Fruit fly (Drosophila melanogaster) whole organism, embryonic: Measurements from ENCODE around the gene CG14395.

Source experiments
- Adf1 ChIP-seq: fragments of 200-800 bp; sonication (Bioruptor generic); IDR thresholded peaks from 2 replicates; pipeline ENCODE4 v1.3.6; 2022; ENCODE audit warnings: missing biosample characterization, missing genetic modification characterization
- B-H2 ChIP-seq: fragments of 200-800 bp; sonication (Bioruptor generic); optimal IDR thresholded peaks from 2 replicates; lab custom pipeline; 2018; ENCODE audit warnings: missing biosample characterization, mild to moderate bottlenecking, missing genetic modification characterization
- CG10366 ChIP-seq: fragments of 200-800 bp; sonication (Bioruptor generic); IDR thresholded peaks from 2 replicates; pipeline ENCODE4 v1.3.6; 2022; ENCODE audit warnings: missing biosample characterization, missing genetic modification characterization
- CG10959 ChIP-seq: fragments of 200-800 bp; sonication (Bioruptor generic); IDR thresholded peaks from 2 replicates; pipeline ENCODE4 v1.3.6; 2022; ENCODE audit warnings: missing biosample characterization, missing genetic modification characterization
- CG11398 ChIP-seq: fragments of 200-800 bp; sonication (Bioruptor generic); optimal IDR thresholded peaks from 2 replicates; lab custom pipeline; 2016; ENCODE audit warnings: missing biosample characterization, missing genetic modification characterization
- CG11696 ChIP-seq: fragments of 200-800 bp; sonication (Bioruptor generic); IDR thresholded peaks from 2 replicates; pipeline ENCODE4 v1.3.6; 2022; ENCODE audit warnings: missing biosample characterization, missing genetic modification characterization
- CG12769 ChIP-seq: fragments of 200-800 bp; sonication (Bioruptor generic); optimal IDR thresholded peaks from 2 replicates; lab custom pipeline; 2019; ENCODE audit warnings: missing biosample characterization, mild to moderate bottlenecking, missing genetic modification characterization, moderate library complexity
- CG13424 ChIP-seq: fragments of 200-800 bp; sonication (Bioruptor generic); optimal IDR thresholded peaks from 2 replicates; lab custom pipeline; 2019; ENCODE audit warnings: missing biosample characterization, mild to moderate bottlenecking, missing genetic modification characterization, moderate library complexity
- CG15696 ChIP-seq: fragments of 200-800 bp; sonication (Bioruptor generic); optimal IDR thresholded peaks from 2 replicates; lab custom pipeline; 2019; ENCODE audit warnings: missing biosample characterization, mild to moderate bottlenecking, missing genetic modification characterization, moderate library complexity
- CG1602 ChIP-seq: fragments of 200-800 bp; sonication (Bioruptor generic); optimal IDR thresholded peaks from 3 replicates; lab custom pipeline; 2016; ENCODE audit warnings: missing biosample characterization, missing genetic modification characterization
- CG16813 ChIP-seq: fragments of 200-800 bp; sonication (Bioruptor generic); IDR thresholded peaks from 3 replicates; pipeline ENCODE4 v1.3.6; 2022; ENCODE audit warnings: missing biosample characterization, missing genetic modification characterization; ENCODE audit not compliant: partially characterized antibody
- CG16815 ChIP-seq: fragments of 200-800 bp; sonication (Bioruptor generic); optimal IDR thresholded peaks from 3 replicates; lab custom pipeline; 2017; ENCODE audit warnings: missing biosample characterization, mild to moderate bottlenecking, missing genetic modification characterization
- CG17385 ChIP-seq: fragments of 200-800 bp; sonication (Bioruptor generic); optimal IDR thresholded peaks from 3 replicates; lab custom pipeline; 2018; ENCODE audit warnings: missing biosample characterization, mild to moderate bottlenecking, missing genetic modification characterization
- CG18011 ChIP-seq: fragments of 200-800 bp; sonication (Bioruptor generic); optimal IDR thresholded peaks from 2 replicates; lab custom pipeline; 2017; ENCODE audit warnings: missing biosample characterization, missing genetic modification characterization, mild to moderate bottlenecking, moderate library complexity, missing genotype
- CG2120 ChIP-seq: fragments of 200-800 bp; sonication (Bioruptor generic); optimal IDR thresholded peaks from 3 replicates; lab custom pipeline; 2016; ENCODE audit warnings: missing biosample characterization, missing genetic modification characterization
- CG30431 ChIP-seq: fragments of 200-800 bp; sonication (Bioruptor generic); optimal IDR thresholded peaks from 2 replicates; lab custom pipeline; 2017; ENCODE audit warnings: missing biosample characterization, missing genetic modification characterization
- CG31365 ChIP-seq: fragments of 200-800 bp; sonication (Bioruptor generic); optimal IDR thresholded peaks from 2 replicates; lab custom pipeline; 2018; ENCODE audit warnings: missing biosample characterization, mild to moderate bottlenecking, missing genetic modification characterization
- CG3281 ChIP-seq: fragments of 200-800 bp; sonication (Bioruptor generic); optimal IDR thresholded peaks from 3 replicates; lab custom pipeline; 2017; ENCODE audit warnings: missing biosample characterization, mild to moderate bottlenecking, missing genetic modification characterization
- CG3407 ChIP-seq: fragments of 200-800 bp; sonication (Bioruptor generic); optimal IDR thresholded peaks from 2 replicates; lab custom pipeline; 2018; ENCODE audit warnings: missing biosample characterization, mild to moderate bottlenecking, missing genetic modification characterization
- CG34422 ChIP-seq: fragments of 200-800 bp; sonication (Bioruptor generic); IDR thresholded peaks from 3 replicates; pipeline ENCODE4 v1.3.6; 2022; ENCODE audit warnings: missing biosample characterization, missing genetic modification characterization
- CG4282 ChIP-seq: fragments of 200-800 bp; sonication (Bioruptor generic); optimal IDR thresholded peaks from 2 replicates; lab custom pipeline; 2016; ENCODE audit warnings: missing biosample characterization, missing genetic modification characterization
- CG4328 ChIP-seq: fragments of 200-800 bp; sonication (Bioruptor generic); optimal IDR thresholded peaks from 3 replicates; lab custom pipeline; 2017; ENCODE audit warnings: missing biosample characterization, missing genetic modification reagents, missing genetic modification characterization
- CG5245 ChIP-seq: fragments of 200-800 bp; sonication (Bioruptor generic); optimal IDR thresholded peaks from 3 replicates; lab custom pipeline; 2016; ENCODE audit warnings: missing biosample characterization, missing genetic modification characterization
- CG8359 ChIP-seq: fragments of 200-800 bp; sonication (Bioruptor generic); optimal IDR thresholded peaks from 2 replicates; lab custom pipeline; 2017; ENCODE audit warnings: missing biosample characterization, mild to moderate bottlenecking, missing genetic modification characterization, borderline replicate concordance
- Dip3 ChIP-seq: fragments of 200-800 bp; sonication (Bioruptor generic); optimal IDR thresholded peaks from 3 replicates; lab custom pipeline; 2016; ENCODE audit warnings: missing biosample characterization, missing genetic modification characterization
- Dp ChIP-seq: fragments of 200-800 bp; sonication (Bioruptor generic); optimal IDR thresholded peaks from 2 replicates; lab custom pipeline; 2018; ENCODE audit warnings: missing biosample characterization, mild to moderate bottlenecking, missing genetic modification characterization, moderate library complexity
- H15 ChIP-seq: fragments of 200-800 bp; sonication (Bioruptor generic); IDR thresholded peaks from 3 replicates; pipeline ENCODE4 v1.3.6; 2022; ENCODE audit warnings: missing biosample characterization, missing genetic modification characterization
- HLH54F ChIP-seq: fragments of 200-800 bp; sonication (Bioruptor generic); optimal IDR thresholded peaks from 3 replicates; lab custom pipeline; 2016; ENCODE audit warnings: missing biosample characterization, missing genetic modification characterization
- HLHmδ ChIP-seq: fragments of 200-800 bp; sonication (Bioruptor generic); optimal IDR thresholded peaks from 2 replicates; lab custom pipeline; 2018; ENCODE audit warnings: missing biosample characterization, mild to moderate bottlenecking, missing genetic modification characterization, moderate library complexity
- MESR4 ChIP-seq: fragments of 200-800 bp; sonication (Bioruptor generic); optimal IDR thresholded peaks from 2 replicates; lab custom pipeline; 2018; ENCODE audit warnings: missing biosample characterization, mild to moderate bottlenecking, missing genetic modification characterization, moderate library complexity
- Med ChIP-seq: fragments of 200-800 bp; sonication (Bioruptor generic); peaks from one replicate; lab custom pipeline; 2016; ENCODE audit warnings: missing biosample characterization, missing genetic modification characterization, mild to moderate bottlenecking, inconsistent platforms, moderate library complexity
- Poxn ChIP-seq: fragments of 200-800 bp; sonication (Bioruptor generic); IDR thresholded peaks from 2 replicates; pipeline ENCODE4 v1.3.6; 2022; ENCODE audit warnings: missing biosample characterization, missing genetic modification characterization
- Stat92E ChIP-seq, 3 experiments: fragments of >200 bp in 2 of 3; fragments of 200-800 bp in 1 of 3; sonication (Bioruptor generic) in 1 of 3; optimal IDR thresholded peaks; 2 replicates each; lab custom pipeline; 2017 to 2019; ENCODE audit warnings: missing biosample characterization in 3 of 3, missing genetic modification characterization in 3 of 3, mild to moderate bottlenecking in 1 of 3, moderate library complexity in 1 of 3
- TFAM ChIP-seq: fragments of 200-800 bp; sonication (Bioruptor generic); optimal IDR thresholded peaks from 2 replicates; lab custom pipeline; 2017; ENCODE audit warnings: missing biosample characterization, missing genetic modification characterization, inconsistent platforms
- Trl ChIP-seq, 3 experiments: fragments of >200 bp in 2 of 3; fragments of 200-800 bp in 1 of 3; sonication (Bioruptor generic) in 1 of 3; optimal IDR thresholded peaks; 2 replicates in 1 of 3; 3 replicates in 2 of 3; lab custom pipeline; 2016 to 2017; ENCODE audit warnings: missing biosample characterization in 1 of 3, missing genetic modification characterization in 1 of 3
- YL-1 ChIP-seq: fragments of 200-800 bp; sonication (Bioruptor generic); optimal IDR thresholded peaks from 3 replicates; lab custom pipeline; 2017; ENCODE audit warnings: missing biosample characterization, mild to moderate bottlenecking, missing genetic modification characterization
- amos ChIP-seq: fragments of 200-800 bp; sonication (Bioruptor generic); IDR thresholded peaks from 2 replicates; pipeline ENCODE4 v1.3.6; 2022; ENCODE audit warnings: missing biosample characterization, missing genetic modification characterization; ENCODE audit not compliant: partially characterized antibody
- aop ChIP-seq: fragments of 200-800 bp; sonication (Bioruptor generic); IDR thresholded peaks from 2 replicates; pipeline ENCODE4 v1.3.6; 2022; ENCODE audit warnings: missing biosample characterization, missing genetic modification characterization
- ato ChIP-seq: fragments of 200-800 bp; sonication (Bioruptor generic); IDR thresholded peaks from 2 replicates; pipeline ENCODE4 v1.3.6; 2022; ENCODE audit warnings: missing biosample characterization, missing genetic modification characterization; ENCODE audit not compliant: partially characterized antibody
- ewg ChIP-seq: fragments of 200-800 bp; sonication (Bioruptor generic); optimal IDR thresholded peaks from 3 replicates; lab custom pipeline; 2017; ENCODE audit warnings: mild to moderate bottlenecking, missing biosample characterization, missing genetic modification reagents, missing genetic modification characterization
- her ChIP-seq: fragments of 200-800 bp; sonication (Bioruptor generic); optimal IDR thresholded peaks from 2 replicates; lab custom pipeline; 2016; ENCODE audit warnings: missing biosample characterization, missing genetic modification characterization
- kah ChIP-seq: fragments of 200-800 bp; sonication (Bioruptor generic); optimal IDR thresholded peaks from 2 replicates; lab custom pipeline; 2018; ENCODE audit warnings: missing biosample characterization, mild to moderate bottlenecking, missing genetic modification characterization
- lbe ChIP-seq: fragments of 200-800 bp; sonication (Bioruptor generic); optimal IDR thresholded peaks from 2 replicates; lab custom pipeline; 2016; ENCODE audit warnings: missing biosample characterization, mild to moderate bottlenecking, missing genetic modification characterization
- pum ChIP-seq: fragments of 200-800 bp; sonication (Bioruptor generic); optimal IDR thresholded peaks from 2 replicates; lab custom pipeline; 2016; ENCODE audit warnings: missing biosample characterization, missing genetic modification characterization
- repo ChIP-seq: fragments of 200-800 bp; sonication (Bioruptor generic); optimal IDR thresholded peaks from 2 replicates; lab custom pipeline; 2016; ENCODE audit warnings: missing biosample characterization, missing genetic modification characterization
- sens-2 ChIP-seq: fragments of 200-800 bp; sonication (Bioruptor generic); IDR thresholded peaks from 2 replicates; pipeline ENCODE4 v1.3.6; 2022; ENCODE audit warnings: missing biosample characterization, missing genetic modification characterization
- shn ChIP-seq: fragments of 200-800 bp; sonication (Bioruptor generic); optimal IDR thresholded peaks from 3 replicates; lab custom pipeline; 2016; ENCODE audit warnings: missing biosample characterization, missing genetic modification characterization
- ssp ChIP-seq: fragments of 200-800 bp; sonication (Bioruptor generic); IDR thresholded peaks from 2 replicates; pipeline ENCODE4 v1.3.6; 2022; ENCODE audit warnings: missing biosample characterization, missing genetic modification characterization

The CG14395 gene

DNA sequence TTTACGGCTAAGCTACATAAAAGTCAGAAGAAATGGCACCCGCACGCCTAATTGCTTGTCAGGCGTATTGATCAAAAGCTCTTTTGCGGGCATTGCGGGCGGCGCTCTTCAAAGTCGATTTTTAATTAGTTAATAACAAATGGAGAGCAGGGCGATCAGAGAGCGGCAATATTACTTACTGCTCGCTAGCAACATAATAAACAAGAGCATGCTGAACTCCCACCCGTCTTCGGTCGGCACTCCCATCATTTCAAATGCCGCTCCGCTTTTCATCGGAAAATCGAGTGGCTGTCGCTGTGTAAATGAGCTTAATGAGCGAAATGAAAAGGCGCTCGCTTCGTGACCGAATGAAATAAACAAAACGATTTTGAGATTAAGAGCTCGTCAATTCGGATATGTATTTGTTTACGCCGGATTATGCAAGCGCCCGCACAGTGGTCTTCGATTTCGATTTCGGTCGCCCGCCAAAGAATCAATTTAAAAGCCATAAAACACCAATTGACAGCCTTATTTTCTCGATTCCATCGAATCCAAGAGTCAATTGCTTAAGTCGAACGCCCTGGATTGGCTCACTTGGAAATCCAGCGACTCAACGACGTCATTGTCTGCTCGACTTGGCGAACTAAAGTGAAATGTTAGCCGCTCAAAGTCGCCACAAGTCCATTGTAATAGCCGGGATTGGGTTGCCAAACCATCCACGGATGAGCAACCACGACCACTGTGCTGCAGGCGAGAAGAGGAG is 8.9 kb upstream of the CG14395 start (continued):
- no peak for TF ChIP-seq B-H2 (GFP tag; lab: Kevin White, UChicago)
- peak; percentile 62 for TF ChIP-seq CG8359 (GFP tag; lab: Kevin White, UChicago)
- peak; percentile 27 for TF ChIP-seq Adf1 (GFP tag; lab: Robert Waterston, UW)
- TF ChIP-seq CG4282: peak; percentile 56
- peak; percentile 79 for TF ChIP-seq CG2120
- TF ChIP-seq aop: no peak
- no peak for TF ChIP-seq MESR4 (GFP tag; lab: Kevin White, UChicago)
- TF ChIP-seq Poxn (GFP tag; lab: Robert Waterston, UW): peak; percentile 62
- peak; percentile 81 for TF ChIP-seq CG3281 (GFP tag; lab: Kevin White, UChicago)
- TF ChIP-seq Med: peak; percentile 97
- peak; percentile 66 for TF ChIP-seq repo (GFP tag; lab: Kevin White, UChicago)
- TF ChIP-seq sens-2 (GFP tag; lab: Robert Waterston, UW): no peak
- TF ChIP-seq ato: 0 out of 2 replicates have a peak, but pooled peaks have one; percentile 13
- TF ChIP-seq CG13424: peak; percentile 88
- TF ChIP-seq CG34422 (GFP tag; lab: Robert Waterston, UW): peak; percentile 77; the same call in 2 of the 3 replicates
- TF ChIP-seq shn (GFP tag; lab: Kevin White, UChicago): peak; percentile 81
- TF ChIP-seq CG11696 (GFP tag; lab: Robert Waterston, UW): 0 out of 2 replicates have a peak, but pooled peaks have one; percentile 46
- TF ChIP-seq CG30431 (GFP tag; lab: Kevin White, UChicago): peak; percentile 74
- peak; percentile 69 for TF ChIP-seq ssp (GFP tag; lab: Robert Waterston, UW)
- peak; percentile 74 for TF ChIP-seq kah (GFP tag; lab: Kevin White, UChicago)
- TF ChIP-seq CG5245 (GFP tag; lab: Kevin White, UChicago): peak; percentile 58
- peak; percentile 71 for TF ChIP-seq CG11398 (GFP tag; lab: Kevin White, UChicago)
- peak; percentile 66 for TF ChIP-seq CG12769 (tag; lab: Kevin White, UChicago)
- peak; percentile 60 for TF ChIP-seq Dip3
- TF ChIP-seq CG16813 (GFP tag; lab: Robert Waterston, UW): no peak
- TF ChIP-seq CG4328 (GFP tag; lab: Kevin White, UChicago): peak; percentile 49
- no peak for TF ChIP-seq amos (GFP tag; lab: Robert Waterston, UW)
- no peak for TF ChIP-seq HLHmδ (GFP tag; lab: Kevin White, UChicago)
- peak; percentile 40; the same call in 1 of the 2 replicates for TF ChIP-seq CG10959 (GFP tag; lab: Robert Waterston, UW)
- no peak for TF ChIP-seq Stat92E (GFP tag; optimal IDR thresholded peaks at IDR 0.05; lab: Kevin White, UChicago)
- TF ChIP-seq TFAM: no peak
- TF ChIP-seq CG3407 (GFP tag; lab: Kevin White, UChicago): peak; percentile 72
- TF ChIP-seq CG1602 (GFP tag; lab: Kevin White, UChicago): peak; percentile 58
- peak; percentile 62 for TF ChIP-seq YL-1
- TF ChIP-seq H15: peak; percentile 75
- TF ChIP-seq CG17385: peak; percentile 76
- peak; percentile 82 for TF ChIP-seq ewg (GFP tag; lab: Kevin White, UChicago)
- peak; percentile 58 for TF ChIP-seq CG16815 (GFP tag; lab: Kevin White, UChicago)
- peak; percentile 68 for TF ChIP-seq HLH54F (GFP tag; lab: Kevin White, UChicago)
- TF ChIP-seq Dp (GFP tag; lab: Kevin White, UChicago): no peak
- peak; percentile 81 for TF ChIP-seq CG10366 (GFP tag; lab: Robert Waterston, UW)
- peak; percentile 30 for TF ChIP-seq CG15696 (tag; lab: Kevin White, UChicago)
- peak; percentile 33 for TF ChIP-seq CG31365 (tag; lab: Kevin White, UChicago)
- TF ChIP-seq Trl (optimal IDR thresholded peaks at IDR 0.05; lab: Kevin White, UChicago): peak; percentile 21 to 56
- peak; percentile 67 for TF ChIP-seq Trl (GFP tag; optimal IDR thresholded peaks at IDR 0.05; lab: Kevin White, UChicago)
- TF ChIP-seq lbe: no peak
- TF ChIP-seq CG18011 (GFP tag; lab: Kevin White, UChicago): peak; percentile 60
- peak; percentile 86 for TF ChIP-seq her (GFP tag; lab: Kevin White, UChicago)
- TF ChIP-seq pum (GFP tag; lab: Kevin White, UChicago): peak; percentile 81
